Worm (Caenorhabditis elegans): ENCODE measurements around the gene W06A7.4.

The W06A7.4 gene

DNA sequence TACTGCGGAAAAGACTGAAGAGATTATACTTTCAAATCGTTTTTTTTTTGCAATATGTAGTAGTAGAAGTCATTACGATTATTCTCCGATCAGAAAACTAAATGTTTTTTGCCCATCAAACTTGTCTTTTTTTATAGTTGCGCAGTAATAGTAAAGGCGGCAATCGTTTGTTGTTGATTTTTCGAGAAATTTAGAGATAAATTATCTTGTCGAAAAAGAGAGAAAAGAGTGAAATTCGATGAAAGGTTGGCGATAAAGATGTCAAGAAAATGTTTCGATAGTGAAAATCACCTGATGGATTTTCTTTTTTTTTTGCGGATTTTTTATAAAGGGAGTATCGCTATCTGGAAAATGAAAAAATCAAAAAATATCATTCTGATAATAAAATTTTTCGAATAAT lies 35.8 kb upstream of the W06A7.4 start:
- TF ChIP-seq Y55F3AM.14 (GFP tag; optimal IDR thresholded peaks at IDR 0.05) (no peak), nhr-10 (tag; optimal IDR thresholded peaks at IDR 0.05) (no peak), nhr-237 (tag; optimal IDR thresholded peaks at IDR 0.05) (no peak), aly-2 (tag; optimal IDR thresholded peaks at IDR 0.05) (no peak)

DNA sequence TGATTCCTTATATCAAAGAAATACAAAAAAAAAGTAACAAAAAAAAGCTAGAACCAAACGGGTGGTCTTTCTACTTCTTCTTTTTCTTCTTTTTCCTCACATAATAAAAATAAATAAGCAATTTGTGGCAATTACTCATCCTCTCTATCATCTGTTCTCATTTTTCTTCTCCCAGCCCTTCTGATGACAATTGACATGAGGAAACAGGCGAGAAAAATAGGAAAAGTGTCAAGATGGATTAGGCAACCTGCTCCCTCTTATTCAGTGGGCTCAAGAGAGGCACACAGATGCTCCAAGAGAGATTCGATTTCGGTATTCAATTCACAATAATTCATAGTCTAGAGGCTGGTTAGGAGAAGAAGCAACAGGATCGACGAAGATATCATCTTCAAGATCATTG lies 33.4 kb upstream of the W06A7.4 start:
- TF ChIP-seq nhr-21 (tag; optimal IDR thresholded peaks at IDR 0.05), result no peak
- no peak for TF ChIP-seq ztf-1 (GFP tag; conservative IDR thresholded peaks at IDR 0.05)
- TF ChIP-seq nhr-129 (tag; optimal IDR thresholded peaks at IDR 0.05), result no peak
- no peak for TF ChIP-seq zag-1 (tag; optimal IDR thresholded peaks at IDR 0.05)
- TF ChIP-seq nhr-10 (tag; optimal IDR thresholded peaks at IDR 0.05), result no peak
- TF ChIP-seq sma-3 (GFP tag; optimal IDR thresholded peaks at IDR 0.05), result no peak
- TF ChIP-seq ceh-82 (tag; optimal IDR thresholded peaks at IDR 0.05), result no peak
- TF ChIP-seq unc-55 (GFP tag; optimal IDR thresholded peaks at IDR 0.05), result no peak
- no peak for TF ChIP-seq unc-62 (GFP tag; optimal IDR thresholded peaks at IDR 0.05)
- TF ChIP-seq mab-5 (tag; optimal IDR thresholded peaks at IDR 0.05), result no peak
- TF ChIP-seq nhr-11 (tag; optimal IDR thresholded peaks at IDR 0.05), result no peak
- no peak for TF ChIP-seq peb-1 (tag; optimal IDR thresholded peaks at IDR 0.05)
- no peak for TF ChIP-seq Y55F3AM.14 (GFP tag; optimal IDR thresholded peaks at IDR 0.05)
- no peak for TF ChIP-seq ztf-11 (tag; optimal IDR thresholded peaks at IDR 0.05)
- TF ChIP-seq C34F6.9 (tag; optimal IDR thresholded peaks at IDR 0.05), result no peak

DNA sequence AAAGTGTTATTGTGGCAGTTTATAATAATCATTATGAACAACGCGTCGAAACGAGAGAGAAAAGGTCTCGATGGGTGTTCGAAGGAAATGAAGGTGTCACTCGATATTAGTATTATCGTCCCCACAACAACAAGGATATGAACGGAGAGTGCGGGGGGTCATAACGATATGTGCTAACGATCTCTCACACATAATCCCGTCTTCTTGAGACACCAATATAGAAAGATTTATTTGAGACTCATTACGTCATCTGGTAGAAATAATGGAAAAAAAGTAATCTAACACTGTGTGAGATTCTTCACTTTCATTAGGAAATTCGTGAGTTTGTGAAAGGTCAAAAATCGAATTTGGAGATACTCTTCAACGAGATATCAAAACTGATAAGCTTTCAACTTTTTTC lies 32.5 kb upstream of the W06A7.4 start:
- no peak for TF ChIP-seq ceh-82 (tag; optimal IDR thresholded peaks at IDR 0.05)
- no peak for TF ChIP-seq snpc-4 (tag; optimal IDR thresholded peaks at IDR 0.05)
- TF ChIP-seq lin-11 (tag; optimal IDR thresholded peaks at IDR 0.05), result no peak
- TF ChIP-seq nhr-25 (tag; optimal IDR thresholded peaks at IDR 0.05), result no peak
- TF ChIP-seq blmp-1 (tag; optimal IDR thresholded peaks at IDR 0.05; ENCODE audit: insufficient read depth), result no peak
- TF ChIP-seq nhr-11 (tag; optimal IDR thresholded peaks at IDR 0.05), result no peak
- no peak for TF ChIP-seq dmd-4 (tag; optimal IDR thresholded peaks at IDR 0.05)
- TF ChIP-seq lin-13 (GFP tag; optimal IDR thresholded peaks at IDR 0.05), result no peak
- TF ChIP-seq mdl-1 (tag; optimal IDR thresholded peaks at IDR 0.05), result no peak
- no peak for TF ChIP-seq ztf-1 (GFP tag; conservative IDR thresholded peaks at IDR 0.05)
- TF ChIP-seq lsy-2 (tag; optimal IDR thresholded peaks at IDR 0.05), result no peak
- TF ChIP-seq nhr-6 (tag; optimal IDR thresholded peaks at IDR 0.05), result no peak
- no peak for TF ChIP-seq egl-27 (tag; optimal IDR thresholded peaks at IDR 0.05)
- TF ChIP-seq unc-39 (tag; optimal IDR thresholded peaks at IDR 0.05), result no peak
- TF ChIP-seq unc-62 (GFP tag; optimal IDR thresholded peaks at IDR 0.05), result no peak
- no peak for TF ChIP-seq R02D3.7 (tag; optimal IDR thresholded peaks at IDR 0.05)
- no peak for TF ChIP-seq ZK546.5 (tag; optimal IDR thresholded peaks at IDR 0.05)
- no peak for TF ChIP-seq ztf-11 (tag; optimal IDR thresholded peaks at IDR 0.05)

DNA sequence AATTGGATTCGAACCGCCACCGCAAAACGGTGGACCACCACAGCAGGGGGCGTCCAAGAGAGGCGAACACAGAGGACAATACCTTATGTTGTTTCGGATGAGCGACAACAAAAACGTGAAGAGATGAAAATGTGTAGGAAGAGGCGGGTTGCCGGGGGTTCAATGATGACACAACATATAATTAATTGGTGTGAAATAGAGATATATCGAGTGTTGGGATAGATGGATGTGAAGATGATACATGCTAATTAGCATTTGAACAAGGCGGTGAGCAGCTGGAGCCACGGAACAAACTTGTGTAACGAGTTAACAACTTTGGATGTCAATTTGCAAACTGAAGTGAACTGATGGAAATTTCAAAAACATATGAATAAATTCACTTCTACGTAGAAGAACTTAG lies 31.9 kb upstream of the W06A7.4 start:
- TF ChIP-seq lin-39 (tag; optimal IDR thresholded peaks at IDR 0.05), result peak; percentile 28
- TF ChIP-seq gmeb-1 (tag; optimal IDR thresholded peaks at IDR 0.05), result no peak

DNA sequence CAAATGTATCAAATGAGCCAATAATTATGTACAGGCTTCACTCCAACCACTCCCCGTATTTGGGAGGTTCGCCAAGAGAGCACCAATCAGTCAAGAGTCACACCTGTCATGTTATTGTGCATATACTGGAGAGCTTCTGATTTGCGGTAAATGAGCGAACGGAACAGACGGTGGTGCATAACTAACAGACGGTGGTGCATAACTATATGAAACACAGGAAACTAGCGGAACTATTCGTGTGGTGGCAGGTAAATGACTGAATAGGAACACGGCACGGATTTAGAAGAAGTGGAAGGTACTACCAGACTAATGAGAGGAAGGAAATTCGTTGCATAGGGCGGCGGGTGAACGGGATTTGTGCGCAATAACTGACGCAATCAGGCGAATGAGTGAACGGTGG lies 31.2 kb upstream of the W06A7.4 start:
- TF ChIP-seq ama-1 (optimal IDR thresholded peaks at IDR 0.05) (no peak), F13H6.1 (tag; optimal IDR thresholded peaks at IDR 0.05) (no peak), ZK546.5 (tag; optimal IDR thresholded peaks at IDR 0.05) (no peak), nhr-11 (tag; optimal IDR thresholded peaks at IDR 0.05) (no peak), R02D3.7 (tag; optimal IDR thresholded peaks at IDR 0.05) (no peak), fos-1 (tag; optimal IDR thresholded peaks at IDR 0.05) (no peak), elt-3 (tag; optimal IDR thresholded peaks at IDR 0.05) (no peak), ceh-82 (tag; optimal IDR thresholded peaks at IDR 0.05) (no peak), elt-1 (tag; optimal IDR thresholded peaks at IDR 0.05) (no peak), gmeb-1 (tag; optimal IDR thresholded peaks at IDR 0.05) (no peak), blmp-1 (tag; optimal IDR thresholded peaks at IDR 0.05; ENCODE audit: insufficient read depth) (no peak), crh-2 (tag; optimal IDR thresholded peaks at IDR 0.05) (no peak), unc-55 (GFP tag; optimal IDR thresholded peaks at IDR 0.05) (no peak), unc-39 (tag; optimal IDR thresholded peaks at IDR 0.05) (no peak), peb-1 (tag; optimal IDR thresholded peaks at IDR 0.05) (no peak), aly-2 (tag; optimal IDR thresholded peaks at IDR 0.05) (no peak), dmd-4 (tag; optimal IDR thresholded peaks at IDR 0.05) (no peak)
